Worm (Caenorhabditis elegans): ENCODE data around the gene ugt-40.

Gene ugt-40

DNA sequence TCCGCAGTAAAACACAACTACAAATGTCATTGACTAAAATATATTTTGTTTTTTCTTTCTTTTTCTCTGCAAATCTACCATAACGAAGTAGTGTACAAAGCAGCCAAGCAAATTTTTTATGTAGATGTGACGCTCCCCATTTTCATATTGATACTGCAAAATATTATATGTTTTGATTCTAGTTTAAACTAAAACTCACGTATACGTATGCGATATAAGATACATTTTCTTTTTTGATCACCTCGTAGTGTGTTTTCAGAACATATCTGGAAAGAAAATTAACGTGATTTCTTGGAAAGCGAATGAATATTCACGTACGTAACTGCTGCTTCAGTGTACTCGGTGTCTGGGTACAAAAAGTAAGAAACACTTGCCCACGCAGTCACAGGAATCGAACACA lies 4.9 kb downstream of the ugt-40 start:
- TF ChIP-seq hlh-4 (tag; optimal IDR thresholded peaks at IDR 0.05) (no peak), unc-98 (GFP tag; IDR thresholded peaks at IDR 0.05) (no peak), nhr-71 (tag; optimal IDR thresholded peaks at IDR 0.05) (no peak), C16A3.4 (tag; optimal IDR thresholded peaks at IDR 0.05) (no peak), nhr-12 (tag; optimal IDR thresholded peaks at IDR 0.05) (no peak), nhr-19 (GFP tag; conservative IDR thresholded peaks at IDR 0.05) (no peak), zip-4 (GFP tag; optimal IDR thresholded peaks at IDR 0.05) (no peak), nhr-85 (tag) (no peak), jun-1 (tag; optimal IDR thresholded peaks at IDR 0.05) (no peak), C04F5.9 (tag; optimal IDR thresholded peaks at IDR 0.05) (no peak), sup-37 (GFP tag; optimal IDR thresholded peaks at IDR 0.05) (no peak), zag-1 (tag; optimal IDR thresholded peaks at IDR 0.05) (no peak), efl-1 (optimal IDR thresholded peaks at IDR 0.05) (no peak), efl-1 (GFP tag; optimal IDR thresholded peaks at IDR 0.05 in 1 of 2) (no peak), fos-1 (tag; optimal IDR thresholded peaks at IDR 0.05) (no peak), ceh-90 (tag; optimal IDR thresholded peaks at IDR 0.05) (no peak), egl-13 (tag; optimal IDR thresholded peaks at IDR 0.05) (no peak), unc-86 (tag; optimal IDR thresholded peaks at IDR 0.05) (no peak), snu-23 (GFP tag; optimal IDR thresholded peaks at IDR 0.05) (no peak), vab-15 (tag; optimal IDR thresholded peaks at IDR 0.05) (no peak)

DNA sequence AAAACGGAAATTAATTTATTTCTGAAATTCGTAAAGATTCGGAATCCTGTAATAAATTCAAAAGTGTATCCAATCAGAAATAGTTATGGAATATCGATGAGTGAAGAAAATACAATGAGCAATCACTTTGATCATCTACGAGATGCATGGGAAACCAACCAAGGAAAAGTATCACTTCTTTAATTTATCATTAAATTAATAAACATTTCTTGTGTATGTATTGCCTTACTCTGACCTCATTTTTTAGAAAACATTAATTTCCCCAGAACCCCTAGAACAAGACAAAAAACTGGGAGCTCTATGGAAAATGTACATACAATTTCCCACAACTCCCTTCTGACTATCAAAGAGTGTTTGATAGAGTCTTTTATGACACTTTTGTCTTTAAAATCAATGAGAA lies 7.8 kb downstream of the ugt-40 start, which contains the start of gene F10D2.16:
Gene F10D2.16, plus strand, starts transcription at position 301 of the 400 bp plus-strand sequence.
- no peak for TF ChIP-seq efl-1 (optimal IDR thresholded peaks at IDR 0.05)
- peak in 1 of 2 experiments; percentile 39 for TF ChIP-seq efl-1 (GFP tag; optimal IDR thresholded peaks at IDR 0.05 in 1 of 2)
- TF ChIP-seq unc-86 (tag; optimal IDR thresholded peaks at IDR 0.05), result no peak

DNA sequence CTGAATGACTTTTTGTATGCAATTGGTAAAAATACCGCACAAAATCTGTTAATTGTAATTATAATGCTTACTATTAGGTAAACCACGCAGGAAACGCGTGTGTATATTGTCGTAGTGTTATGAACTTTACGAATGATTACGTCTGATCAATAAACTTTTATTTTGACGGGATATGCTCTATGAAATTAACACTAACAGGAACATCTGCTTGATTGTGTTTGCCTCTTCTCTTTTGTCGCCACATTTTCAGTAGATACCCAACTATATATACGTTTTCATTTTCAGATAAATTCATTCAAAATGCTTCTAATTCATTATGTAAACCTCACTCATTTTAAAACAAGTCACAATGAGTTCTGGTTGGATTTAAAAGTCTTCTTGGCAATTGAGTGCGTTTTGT lies 9.5 kb downstream of the ugt-40 start, which contains the start of gene sre-10:
Gene sre-10, plus strand, starts transcription at position 301 of the 400 bp plus-strand sequence.
- TF ChIP-seq ces-1 (GFP tag; optimal IDR thresholded peaks at IDR 0.05), result no peak
- TF ChIP-seq hlh-17 (GFP tag; optimal IDR thresholded peaks at IDR 0.05; ENCODE audit: borderline replicate concordance), result no peak
- no peak for TF ChIP-seq sptf-1 (tag; optimal IDR thresholded peaks at IDR 0.05)
- no peak for TF ChIP-seq snu-23 (GFP tag; optimal IDR thresholded peaks at IDR 0.05)
- TF ChIP-seq mdl-1 (tag; optimal IDR thresholded peaks at IDR 0.05), result no peak
- no peak for TF ChIP-seq hlh-4 (tag; optimal IDR thresholded peaks at IDR 0.05)
- no peak for TF ChIP-seq nhr-237 (tag; optimal IDR thresholded peaks at IDR 0.05)
- TF ChIP-seq unc-62 (GFP tag; optimal IDR thresholded peaks at IDR 0.05), result no peak
- TF ChIP-seq Y116A8C.19 (tag; optimal IDR thresholded peaks at IDR 0.05; ENCODE audit: borderline replicate concordance), result no peak
- TF ChIP-seq aly-2 (tag; optimal IDR thresholded peaks at IDR 0.05), result no peak
- TF ChIP-seq nhr-11 (tag; optimal IDR thresholded peaks at IDR 0.05), result no peak

DNA sequence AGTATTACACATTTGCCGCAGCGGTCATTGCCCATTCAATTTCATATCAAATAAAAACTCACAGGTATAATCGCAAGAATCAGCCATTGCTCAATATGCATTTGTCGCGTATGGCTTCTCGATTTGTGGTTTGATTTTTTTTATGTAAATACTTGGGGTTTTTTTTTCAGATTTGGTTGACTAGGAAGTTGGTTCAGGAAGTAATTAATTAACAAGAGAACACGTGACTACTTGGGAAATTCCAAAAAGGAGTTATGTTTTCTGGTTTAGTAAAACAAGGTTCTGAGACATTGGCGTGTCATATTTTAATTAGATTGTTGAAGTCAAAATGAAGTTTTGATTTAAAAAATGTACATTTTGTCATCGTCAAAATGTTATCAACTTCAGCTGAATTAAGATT lies 10.8 kb downstream of the ugt-40 start, which contains the start of gene srx-36:
Gene srx-36, minus strand, starts transcription at position 101 of the 400 bp plus-strand sequence.
- TF ChIP-seq ceh-82 (tag; optimal IDR thresholded peaks at IDR 0.05) (no peak), nhr-76 (tag; optimal IDR thresholded peaks at IDR 0.05) (no peak), lsy-2 (tag; optimal IDR thresholded peaks at IDR 0.05) (no peak), unc-130 (tag; optimal IDR thresholded peaks at IDR 0.05) (no peak), sox-4 (tag; optimal IDR thresholded peaks at IDR 0.05) (no peak)

DNA sequence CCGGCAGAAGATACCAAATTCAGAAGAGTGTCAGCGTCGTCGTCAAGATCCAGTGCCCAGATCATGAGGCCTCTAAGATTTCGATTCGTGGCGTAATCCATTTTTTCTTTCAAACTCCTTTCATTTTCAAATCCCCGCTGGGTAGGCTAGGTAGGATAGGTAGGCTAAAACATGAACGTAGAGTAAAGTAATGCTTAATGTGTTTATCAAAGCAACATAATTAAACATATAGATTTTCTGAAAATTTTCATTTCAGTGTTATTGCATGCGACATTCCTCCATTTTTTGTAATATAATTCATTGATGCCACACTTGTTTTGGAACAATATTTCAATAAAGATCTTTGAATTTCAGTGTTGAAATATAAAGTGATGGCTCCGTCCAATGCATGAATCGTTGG lies 12.3 kb downstream of the ugt-40 start, which contains the start of gene T01C4.8:
Gene T01C4.8, minus strand, starts transcription at position 101 of the 400 bp plus-strand sequence.
- no peak for TF ChIP-seq efl-1 (optimal IDR thresholded peaks at IDR 0.05)
- TF ChIP-seq efl-1 (GFP tag; optimal IDR thresholded peaks at IDR 0.05 in 1 of 2), result peak in 1 of 2 experiments; percentile 13
- TF ChIP-seq skn-1 (tag; optimal IDR thresholded peaks at IDR 0.05), result no peak

Measured in whole organism, L1 larva.